Worm (Caenorhabditis elegans): Measurements from ENCODE around the gene pkc-1.

The pkc-1 gene

ce11 chrV:12025683-12026082, 6.3 kb downstream of the pkc-1 start (continued):
- TF ChIP-seq ceh-82 (tag; optimal IDR thresholded peaks at IDR 0.05), result peak in 1 of 3 experiments; percentile 36
- TF ChIP-seq zag-1 (tag; optimal IDR thresholded peaks at IDR 0.05), result no peak
- no peak for TF ChIP-seq nhr-47 (tag; optimal IDR thresholded peaks at IDR 0.05)
- no peak for TF ChIP-seq nhr-11 (tag; optimal IDR thresholded peaks at IDR 0.05)
- TF ChIP-seq ceh-88 (GFP tag; IDR thresholded peaks at IDR 0.05), result no peak
- no peak for TF ChIP-seq nhr-76 (tag; optimal IDR thresholded peaks at IDR 0.05)
- TF ChIP-seq fkh-4 (tag; optimal IDR thresholded peaks at IDR 0.05; ENCODE audit: borderline replicate concordance), result no peak
- peak in 1 of 3 experiments; percentile 6 for TF ChIP-seq dpl-1 (GFP tag; optimal IDR thresholded peaks at IDR 0.05)
- no peak for TF ChIP-seq nhr-84 (tag; optimal IDR thresholded peaks at IDR 0.05)
- no peak for TF ChIP-seq C16A3.4 (tag; optimal IDR thresholded peaks at IDR 0.05)
- TF ChIP-seq nhr-237 (tag; optimal IDR thresholded peaks at IDR 0.05), result no peak
- no peak for TF ChIP-seq jun-1 (tag; optimal IDR thresholded peaks at IDR 0.05)
- no peak for TF ChIP-seq efl-3 (GFP tag; optimal IDR thresholded peaks at IDR 0.05)
- no peak for TF ChIP-seq nhr-20 (tag; optimal IDR thresholded peaks at IDR 0.05)
- no peak for TF ChIP-seq ztf-4 (tag; optimal IDR thresholded peaks at IDR 0.05)
- TF ChIP-seq ama-1 (optimal IDR thresholded peaks at IDR 0.05), result no peak
- no peak for TF ChIP-seq hlh-17 (GFP tag; optimal IDR thresholded peaks at IDR 0.05; ENCODE audit: borderline replicate concordance)
- TF ChIP-seq mep-1 (tag; optimal IDR thresholded peaks at IDR 0.05), result peak; percentile 45
- no peak for TF ChIP-seq elt-3 (tag; optimal IDR thresholded peaks at IDR 0.05)
- TF ChIP-seq nhr-90 (tag; optimal IDR thresholded peaks at IDR 0.05; ENCODE audit: poor library complexity), result no peak
- no peak for TF ChIP-seq lir-3 (tag; optimal IDR thresholded peaks at IDR 0.05; ENCODE audit: poor library complexity)
- TF ChIP-seq hlh-4 (tag; optimal IDR thresholded peaks at IDR 0.05), result no peak
- TF ChIP-seq lin-15B (tag; optimal IDR thresholded peaks at IDR 0.05), result no peak
- TF ChIP-seq irx-1 (tag; optimal IDR thresholded peaks at IDR 0.05), result no peak
- no peak for TF ChIP-seq pag-3 (tag; optimal IDR thresholded peaks at IDR 0.05; ENCODE audit: borderline replicate concordance, insufficient read depth)
- peak; percentile 87 for TF ChIP-seq lin-14 (GFP tag; optimal IDR thresholded peaks at IDR 0.05)
- no peak for TF ChIP-seq blmp-1 (tag; optimal IDR thresholded peaks at IDR 0.05)
- no peak for TF ChIP-seq nhr-12 (tag; optimal IDR thresholded peaks at IDR 0.05)
- no peak for TF ChIP-seq F16B12.6 (tag; optimal IDR thresholded peaks at IDR 0.05)
- TF ChIP-seq pqm-1 (tag; optimal IDR thresholded peaks at IDR 0.05), result no peak
- TF ChIP-seq unc-62 (GFP tag; optimal IDR thresholded peaks at IDR 0.05), result no peak
- no peak for TF ChIP-seq C04F5.9 (tag; optimal IDR thresholded peaks at IDR 0.05)
- no peak for TF ChIP-seq lin-39 (tag; optimal IDR thresholded peaks at IDR 0.05)
- no peak for TF ChIP-seq isw-1 (GFP tag; IDR thresholded peaks at IDR 0.05)
- TF ChIP-seq aly-2 (tag; optimal IDR thresholded peaks at IDR 0.05), result no peak
- TF ChIP-seq sox-4 (tag; optimal IDR thresholded peaks at IDR 0.05), result no peak
- TF ChIP-seq swsn-7 (tag; optimal IDR thresholded peaks at IDR 0.05), result peak; percentile 10
- TF ChIP-seq snu-23 (GFP tag; optimal IDR thresholded peaks at IDR 0.05), result peak; percentile 1
- no peak for TF ChIP-seq nhr-28 (tag; optimal IDR thresholded peaks at IDR 0.05)
- TF ChIP-seq lin-13 (GFP tag; optimal IDR thresholded peaks at IDR 0.05), result no peak
- TF ChIP-seq xbp-1 (tag; optimal IDR thresholded peaks at IDR 0.05), result no peak
- TF ChIP-seq C34B4.2 (tag; optimal IDR thresholded peaks at IDR 0.05), result no peak
- TF ChIP-seq nhr-85 (tag), result no peak
- TF ChIP-seq mef-2 (tag; optimal IDR thresholded peaks at IDR 0.05), result no peak
- TF ChIP-seq rnt-1 (tag; optimal IDR thresholded peaks at IDR 0.05), result peak; percentile 15
- TF ChIP-seq ces-1 (GFP tag; optimal IDR thresholded peaks at IDR 0.05), result no peak
- TF ChIP-seq fos-1 (tag; optimal IDR thresholded peaks at IDR 0.05), result no peak
- TF ChIP-seq Y116A8C.19 (tag; optimal IDR thresholded peaks at IDR 0.05; ENCODE audit: borderline replicate concordance), result no peak
- TF ChIP-seq aha-1 (tag; optimal IDR thresholded peaks at IDR 0.05), result no peak
- no peak for TF ChIP-seq hpl-2 (GFP tag; optimal IDR thresholded peaks at IDR 0.05)
- TF ChIP-seq tlp-1 (tag; optimal IDR thresholded peaks at IDR 0.05), result no peak
- no peak for TF ChIP-seq mdl-1 (tag; optimal IDR thresholded peaks at IDR 0.05)
- no peak for TF ChIP-seq nhr-77 (tag; optimal IDR thresholded peaks at IDR 0.05)
- TF ChIP-seq ceh-8 (GFP tag; optimal IDR thresholded peaks at IDR 0.05), result no peak
- TF ChIP-seq ceh-90 (tag; optimal IDR thresholded peaks at IDR 0.05), result no peak

Data from whole organism, L1 larva.